Fruit fly (Drosophila melanogaster): ENCODE results near the gene GCS2beta.

Gene GCS2beta

DNA sequence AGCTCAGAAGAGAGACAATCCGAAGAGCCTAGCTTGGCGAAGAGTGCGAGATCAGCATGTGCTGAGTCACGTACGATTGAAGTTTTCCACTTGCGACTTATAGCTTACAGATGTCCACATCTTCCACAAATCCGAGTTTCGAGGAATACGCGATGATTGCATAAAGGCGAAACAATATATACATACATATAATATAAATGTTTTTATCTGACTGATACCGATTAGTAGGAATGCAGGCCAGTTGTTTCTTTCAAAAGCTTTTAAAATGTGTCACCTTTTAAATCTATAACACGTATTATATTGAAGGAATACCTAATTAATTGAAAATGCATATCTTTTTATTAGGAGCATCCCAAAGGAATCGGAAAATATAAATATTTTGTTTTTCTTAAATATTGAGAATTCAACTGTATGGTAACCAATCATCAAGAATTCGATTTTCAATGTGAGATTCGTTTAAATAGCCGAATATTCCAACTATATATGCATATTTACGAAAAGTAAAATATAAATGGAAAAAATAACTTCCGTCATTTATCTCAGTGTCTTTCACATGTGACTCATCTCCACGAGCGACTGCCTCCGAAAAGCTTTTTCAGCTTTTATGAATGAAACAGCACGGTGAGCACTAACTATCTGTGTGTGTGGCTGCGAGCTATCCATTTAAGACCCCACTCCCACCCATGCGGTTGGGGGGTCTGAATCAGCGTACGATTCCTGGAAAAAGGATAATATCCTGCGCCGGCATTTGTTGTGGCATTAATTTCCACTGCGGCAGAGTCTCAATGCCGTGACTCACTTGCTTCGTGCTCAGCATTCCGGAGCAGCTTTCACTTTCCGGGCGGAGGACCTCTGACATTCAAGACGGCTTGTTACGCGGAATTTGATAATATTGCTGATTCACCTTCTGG lies 33.3 kb downstream of the GCS2beta start:
- no peak for TF ChIP-seq ovo (GFP tag; optimal IDR thresholded peaks at IDR 0.05)
- peak; percentile 75 for TF ChIP-seq CG7101 (tag; optimal IDR thresholded peaks at IDR 0.05)
- TF ChIP-seq bab1 (GFP tag; optimal IDR thresholded peaks at IDR 0.05): peak; percentile 40
- peak; percentile 68 for TF ChIP-seq CG14711 (tag; optimal IDR thresholded peaks at IDR 0.05)
- peak; percentile 55 for TF ChIP-seq Crg-1 (GFP tag; optimal IDR thresholded peaks at IDR 0.05)
- peak; percentile 64 for TF ChIP-seq CG33017 (tag; optimal IDR thresholded peaks at IDR 0.05)
- peak; percentile 33 for TF ChIP-seq toe (GFP tag; optimal IDR thresholded peaks at IDR 0.05)
- peak; percentile 66 for TF ChIP-seq CG5204 (GFP tag; optimal IDR thresholded peaks at IDR 0.05)
- peak; percentile 75 for TF ChIP-seq CG11617 (GFP tag; optimal IDR thresholded peaks at IDR 0.05)
- peak; percentile 19 for TF ChIP-seq Mnt (GFP tag; optimal IDR thresholded peaks at IDR 0.05)
- TF ChIP-seq CG7045 (GFP tag; optimal IDR thresholded peaks at IDR 0.05): peak; percentile 73
- peak; percentile 35 for TF ChIP-seq Hr96 (GFP tag; optimal IDR thresholded peaks at IDR 0.05)
- peak; percentile 85 to 87 for TF ChIP-seq cnc (optimal IDR thresholded peaks at IDR 0.05)
- peak; percentile 99 for TF ChIP-seq kay (GFP tag; ENCODE audit: borderline replicate concordance)
- peak; percentile 21 for TF ChIP-seq tj (GFP tag; optimal IDR thresholded peaks at IDR 0.05)
- TF ChIP-seq CG1620 (GFP tag; optimal IDR thresholded peaks at IDR 0.05): no peak
- TF ChIP-seq Clk (GFP tag; optimal IDR thresholded peaks at IDR 0.05): no peak
- peak; percentile 51 for TF ChIP-seq CG12768 (GFP tag; optimal IDR thresholded peaks at IDR 0.05)
- peak; percentile 98 for TF ChIP-seq cic (GFP tag; optimal IDR thresholded peaks at IDR 0.05)
- peak; percentile 30 for TF ChIP-seq pad (GFP tag; optimal IDR thresholded peaks at IDR 0.05)

DNA sequence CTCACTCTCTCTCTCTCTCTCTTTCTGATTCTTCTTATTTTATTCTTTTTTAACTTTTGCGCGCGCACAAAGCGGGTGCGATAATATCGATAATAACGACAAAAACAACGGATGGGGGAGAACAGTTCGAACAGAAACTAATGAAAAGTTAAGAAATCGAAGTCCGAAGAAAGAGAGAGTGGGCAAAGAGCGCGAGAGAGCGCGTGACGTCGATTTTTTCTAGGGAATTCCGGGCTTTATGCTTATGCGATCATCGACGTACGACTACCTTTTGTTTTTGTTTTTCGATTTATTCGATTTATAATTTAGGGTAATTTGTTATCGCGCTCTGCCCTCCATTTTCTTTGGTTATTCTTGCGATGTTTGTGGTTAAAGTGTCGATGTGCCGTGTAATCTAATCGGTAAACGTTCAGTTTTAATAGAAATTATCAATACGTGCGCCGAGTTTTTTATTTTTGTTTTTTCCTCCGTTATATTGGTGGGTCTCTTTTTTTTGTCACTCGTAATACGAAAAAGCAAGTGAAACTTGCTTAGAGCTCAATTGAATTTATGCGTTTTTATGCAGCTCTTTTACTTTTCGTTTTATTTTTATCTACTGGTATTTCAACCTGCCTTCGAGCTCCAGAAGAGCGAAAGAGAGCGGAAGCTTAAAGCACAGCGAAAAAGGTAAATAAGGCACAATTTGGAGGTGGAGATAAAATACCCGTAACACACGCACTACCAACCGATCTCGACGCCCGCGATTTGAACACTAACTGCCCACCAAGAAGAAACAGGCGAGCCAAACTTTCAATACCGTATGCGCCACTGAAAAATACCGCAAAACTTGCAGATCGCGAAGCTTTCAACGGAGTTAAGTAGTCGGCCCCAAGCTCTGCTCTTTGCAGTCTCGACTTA lies 34.3 kb downstream of the GCS2beta start, which contains the start of gene dl:
Gene dl, minus strand, starts transcription at position 757 of the 897 bp plus-strand sequence.
- TF ChIP-seq Hr96 (GFP tag; optimal IDR thresholded peaks at IDR 0.05): no peak
- TF ChIP-seq kay (GFP tag; ENCODE audit: borderline replicate concordance): peak; percentile 86
- peak; percentile 41 for TF ChIP-seq CG11617 (GFP tag; optimal IDR thresholded peaks at IDR 0.05)
- TF ChIP-seq tj (GFP tag; optimal IDR thresholded peaks at IDR 0.05): peak; percentile 16
- peak; percentile 3 for TF ChIP-seq CG33017 (tag; optimal IDR thresholded peaks at IDR 0.05)
- peak; percentile 56 for TF ChIP-seq ovo (GFP tag; optimal IDR thresholded peaks at IDR 0.05)
- TF ChIP-seq CG7101 (tag; optimal IDR thresholded peaks at IDR 0.05): no peak
- TF ChIP-seq Mnt (GFP tag; optimal IDR thresholded peaks at IDR 0.05): peak; percentile 26
- peak; percentile 1 for TF ChIP-seq CG12768 (GFP tag; optimal IDR thresholded peaks at IDR 0.05)

dm6 chr2L:17448435-17448834 lies 35.7 kb downstream of the GCS2beta start:
- peak; percentile 3 for TF ChIP-seq CG7101 (tag; optimal IDR thresholded peaks at IDR 0.05)
- TF ChIP-seq CG7045 (GFP tag; optimal IDR thresholded peaks at IDR 0.05): peak; percentile 35
- TF ChIP-seq pad (GFP tag; optimal IDR thresholded peaks at IDR 0.05): peak; percentile 3
- peak; percentile 79 for TF ChIP-seq cic (GFP tag; optimal IDR thresholded peaks at IDR 0.05)
- TF ChIP-seq CG12768 (GFP tag; optimal IDR thresholded peaks at IDR 0.05): peak; percentile 36
- TF ChIP-seq CG1620 (GFP tag; optimal IDR thresholded peaks at IDR 0.05): no peak
- no peak for TF ChIP-seq bab1 (GFP tag; optimal IDR thresholded peaks at IDR 0.05)
- no peak for TF ChIP-seq ovo (GFP tag; optimal IDR thresholded peaks at IDR 0.05)
- peak; percentile 4 for TF ChIP-seq tj (GFP tag; optimal IDR thresholded peaks at IDR 0.05)

- peak; percentile 92 for TF ChIP-seq kay (GFP tag; ENCODE audit: borderline replicate concordance)
- no peak for TF ChIP-seq Hr96 (GFP tag; optimal IDR thresholded peaks at IDR 0.05)
Measured at dm6 chr2L:17447071-17447470, 37.0 kb downstream of the GCS2beta start.

- TF ChIP-seq CG12768 (GFP tag; optimal IDR thresholded peaks at IDR 0.05) (no peak), cic (GFP tag; optimal IDR thresholded peaks at IDR 0.05) (no peak), Clk (GFP tag; optimal IDR thresholded peaks at IDR 0.05) (no peak), CG7045 (GFP tag; optimal IDR thresholded peaks at IDR 0.05) (no peak), Crg-1 (GFP tag; optimal IDR thresholded peaks at IDR 0.05) (no peak), CG5204 (GFP tag; optimal IDR thresholded peaks at IDR 0.05) (no peak), CG1620 (GFP tag; optimal IDR thresholded peaks at IDR 0.05) (no peak), cnc (optimal IDR thresholded peaks at IDR 0.05) (no peak), pad (GFP tag; optimal IDR thresholded peaks at IDR 0.05) (no peak), CG14711 (tag; optimal IDR thresholded peaks at IDR 0.05) (no peak), CG33017 (tag; optimal IDR thresholded peaks at IDR 0.05) (no peak), tj (GFP tag; optimal IDR thresholded peaks at IDR 0.05) (no peak), ovo (GFP tag; optimal IDR thresholded peaks at IDR 0.05) (no peak), CG7101 (tag; optimal IDR thresholded peaks at IDR 0.05) (no peak), kay (GFP tag; ENCODE audit: borderline replicate concordance) (no peak), toe (GFP tag; optimal IDR thresholded peaks at IDR 0.05) (no peak), bab1 (GFP tag; optimal IDR thresholded peaks at IDR 0.05) (no peak), CG11617 (GFP tag; optimal IDR thresholded peaks at IDR 0.05) (no peak), Hr96 (GFP tag; optimal IDR thresholded peaks at IDR 0.05) (no peak)
Measured at dm6 chr2L:17437594-17437993, 46.5 kb downstream of the GCS2beta start.

Data from whole organism, adult.